Worm (Caenorhabditis elegans): ENCODE results near the gene gcy-32.

- TF ChIP-seq dao-5 (tag; optimal IDR thresholded peaks at IDR 0.05): no peak
- TF ChIP-seq W03F9.2 (tag; optimal IDR thresholded peaks at IDR 0.05): no peak
Observed at ce11 chrV:13916196-13916595, 906 bp upstream of the gcy-32 start, which contains the start of gene str-252.

All from whole organism, L4/young adult.